Worm (Caenorhabditis elegans) whole organism, midembryonic: ENCODE data around the gene cbp-1.

ENCODE experiments used
- T22C8.4 ChIP-seq: fragments of 200-800 bp; sonication (Bioruptor generic); IDR thresholded peaks from 2 replicates; pipeline ENCODE4 v1.3.6; 2022; ENCODE audit warnings: missing genetic modification characterization, missing compliant biosample characterization
- cog-1 ChIP-seq: sonication (generic microtip); optimal IDR thresholded peaks from 2 replicates; lab custom pipeline; 2016; ENCODE audit warnings: missing genetic modification characterization, missing compliant biosample characterization
- flt-1 ChIP-seq: fragments of 200-800 bp; sonication (Bioruptor generic); IDR thresholded peaks from 2 replicates; pipeline ENCODE4 v1.3.6; 2022; ENCODE audit warnings: missing genetic modification characterization, missing compliant biosample characterization
- klf-2 ChIP-seq: fragments of 200-800 bp; sonication (Bioruptor generic); conservative IDR thresholded peaks from 2 replicates; pipeline ENCODE4 v1.3.6; 2022; ENCODE audit warnings: missing genetic modification reagents, missing genetic modification characterization, missing compliant biosample characterization
- med-1 ChIP-seq: sonication (generic microtip); optimal IDR thresholded peaks from 2 replicates; lab custom pipeline; 2017; ENCODE audit warnings: missing genetic modification characterization, mild to moderate bottlenecking, missing compliant biosample characterization, antibody characterized with exemption, missing genetic modification reagents; ENCODE audit not compliant: insufficient read depth
- ztf-29 ChIP-seq: fragments of 200-800 bp; sonication (Bioruptor generic); IDR thresholded peaks from 2 replicates; pipeline ENCODE4 v1.3.6; 2022; ENCODE audit warnings: missing genetic modification reagents, missing genetic modification characterization, missing compliant biosample characterization

DNA sequence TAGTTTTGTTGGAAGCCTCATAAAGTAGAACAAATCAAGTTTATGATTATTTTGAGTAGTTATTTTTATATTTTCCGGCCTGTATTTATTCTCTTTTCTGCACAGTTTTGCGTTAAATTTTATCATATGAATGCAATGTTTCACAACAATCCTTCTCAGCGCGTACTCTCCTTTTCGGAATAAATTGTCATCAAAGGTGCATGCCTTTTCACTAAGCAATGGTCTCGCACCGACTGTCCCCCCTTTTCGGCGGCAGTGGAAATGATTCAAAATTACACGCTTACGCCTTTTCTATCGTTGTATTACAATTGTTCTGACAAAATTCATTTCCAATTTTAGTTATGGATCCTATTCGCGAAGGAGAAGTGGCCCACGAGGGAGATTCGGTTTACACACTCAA, 19.2 kb upstream of the cbp-1 start, which contains the start of the genes iff-1 and cdk-1:
- TF ChIP-seq med-1 (GFP tag; lab: Kevin White, UChicago) (no peak), ztf-29 (GFP tag; lab: Robert Waterston, UW) (no peak), flt-1 (GFP tag; lab: Robert Waterston, UW) (0 out of 2 replicates have a peak, but pooled peaks have one; percentile 25), cog-1 (tag; lab: Kevin White, UChicago) (no peak), T22C8.4 (no peak), klf-2 (no peak)
